Fruit fly (Drosophila melanogaster) whole organism, embryonic: ENCODE data around the gene FRG1.

Experiments
- Abd-B ChIP-seq: fragments of 200-800 bp; sonication (Bioruptor generic); optimal IDR thresholded peaks from 2 replicates; lab custom pipeline; 2018; ENCODE audit warnings: missing biosample characterization, mild to moderate bottlenecking, missing genetic modification characterization, moderate library complexity
- Atf6 ChIP-seq: fragments of 200-800 bp; sonication (Bioruptor generic); IDR thresholded peaks from 2 replicates; pipeline ENCODE4 v1.3.6; 2022; ENCODE audit warnings: missing biosample characterization, missing genetic modification characterization
- CG12071 ChIP-seq: fragments of 200-800 bp; sonication (Bioruptor generic); optimal IDR thresholded peaks from 3 replicates; lab custom pipeline; 2018; ENCODE audit warnings: missing biosample characterization, mild to moderate bottlenecking, missing genetic modification characterization
- CG12942 ChIP-seq: fragments of 200-800 bp; sonication (Bioruptor generic); optimal IDR thresholded peaks from 3 replicates; lab custom pipeline; 2016; ENCODE audit warnings: missing biosample characterization, missing genetic modification characterization
- CG14710 ChIP-seq: fragments of 200-800 bp; sonication (Bioruptor generic); optimal IDR thresholded peaks from 3 replicates; lab custom pipeline; 2019; ENCODE audit warnings: missing biosample characterization, mild to moderate bottlenecking, missing genetic modification characterization, moderate library complexity
- CG15269 ChIP-seq: fragments of 200-800 bp; sonication (Bioruptor generic); optimal IDR thresholded peaks from 2 replicates; lab custom pipeline; 2018; ENCODE audit warnings: missing biosample characterization, mild to moderate bottlenecking, missing genetic modification characterization, moderate library complexity
- CG17802 ChIP-seq: fragments of 200-800 bp; sonication (Bioruptor generic); optimal IDR thresholded peaks from 2 replicates; lab custom pipeline; 2018; ENCODE audit warnings: missing biosample characterization, mild to moderate bottlenecking, missing genetic modification characterization, moderate library complexity
- CG2120 ChIP-seq: fragments of 200-800 bp; sonication (Bioruptor generic); optimal IDR thresholded peaks from 3 replicates; lab custom pipeline; 2016; ENCODE audit warnings: missing biosample characterization, missing genetic modification characterization
- CG31224 ChIP-seq: fragments of 200-800 bp; sonication (Bioruptor generic); IDR thresholded peaks from 2 replicates; pipeline ENCODE4 v1.3.6; 2022; ENCODE audit warnings: missing biosample characterization, missing genetic modification characterization
- CG31441 ChIP-seq: fragments of 200-800 bp; sonication (Bioruptor generic); IDR thresholded peaks from 2 replicates; pipeline ENCODE4 v1.3.6; 2022; ENCODE audit warnings: missing biosample characterization, missing genetic modification characterization
- CG33557 ChIP-seq: fragments of 200-800 bp; sonication (Bioruptor generic); optimal IDR thresholded peaks from 2 replicates; lab custom pipeline; 2019; ENCODE audit warnings: missing biosample characterization, mild to moderate bottlenecking, missing genetic modification characterization, moderate library complexity
- CG3995 ChIP-seq: fragments of 200-800 bp; sonication (Bioruptor generic); optimal IDR thresholded peaks from 3 replicates; lab custom pipeline; 2016; ENCODE audit warnings: missing biosample characterization, missing genetic modification characterization
- CG4282 ChIP-seq: fragments of 200-800 bp; sonication (Bioruptor generic); optimal IDR thresholded peaks from 2 replicates; lab custom pipeline; 2016; ENCODE audit warnings: missing biosample characterization, missing genetic modification characterization
- CG6854 ChIP-seq: fragments of 200-800 bp; sonication (Bioruptor generic); optimal IDR thresholded peaks from 3 replicates; lab custom pipeline; 2017; ENCODE audit warnings: missing biosample characterization, mild to moderate bottlenecking, missing genetic modification characterization
- CG8478 ChIP-seq: fragments of >200 bp; optimal IDR thresholded peaks from 2 replicates; lab custom pipeline; 2018
- CG9215 ChIP-seq: fragments of 200-800 bp; sonication (Bioruptor generic); IDR thresholded peaks from 2 replicates; pipeline ENCODE4 v1.3.6; 2022; ENCODE audit warnings: missing biosample characterization, missing genetic modification characterization
- CG9797 ChIP-seq: fragments of 200-800 bp; sonication (Bioruptor generic); optimal IDR thresholded peaks from 3 replicates; lab custom pipeline; 2018; ENCODE audit warnings: missing biosample characterization, mild to moderate bottlenecking, missing genetic modification characterization
- D ChIP-seq, 2 experiments: fragments of 200-800 bp in 1 of 2; fragments of >200 bp in 1 of 2; sonication (Bioruptor generic) in 1 of 2; optimal IDR thresholded peaks; 2 replicates in 1 of 2; 3 replicates in 1 of 2; lab custom pipeline; 2017; ENCODE audit warnings: mild to moderate bottlenecking in 1 of 2, missing biosample characterization in 1 of 2, missing genetic modification characterization in 1 of 2, missing genetic modification reagents in 1 of 2
- Dbx ChIP-seq: fragments of 200-800 bp; sonication (Bioruptor generic); IDR thresholded peaks from 3 replicates; pipeline ENCODE4 v1.3.6; 2022; ENCODE audit warnings: missing biosample characterization, missing genetic modification characterization
- E2f1 ChIP-seq: fragments of 200-800 bp; sonication (Bioruptor generic); IDR thresholded peaks from 2 replicates; pipeline ENCODE4 v1.3.6; 2022; ENCODE audit warnings: missing biosample characterization, missing genetic modification characterization
- Gug ChIP-seq: fragments of 200-800 bp; sonication (Bioruptor generic); IDR thresholded peaks from 4 replicates; pipeline ENCODE4 v1.3.6; 2022; ENCODE audit warnings: missing biosample characterization, missing genetic modification characterization
- HmgD ChIP-seq: fragments of 200-800 bp; sonication (Bioruptor generic); optimal IDR thresholded peaks from 3 replicates; lab custom pipeline; 2016; ENCODE audit warnings: missing biosample characterization, missing genetic modification characterization
- Jarid2 ChIP-seq: fragments of 200-800 bp; sonication (Bioruptor generic); optimal IDR thresholded peaks from 3 replicates; lab custom pipeline; 2017; ENCODE audit warnings: mild to moderate bottlenecking, missing biosample characterization, missing genetic modification reagents, missing genetic modification characterization
- Lim3 ChIP-seq: fragments of 200-800 bp; sonication (Bioruptor generic); IDR thresholded peaks from 2 replicates; pipeline ENCODE4 v1.3.6; 2022; ENCODE audit warnings: missing biosample characterization, missing genetic modification characterization
- MESR4 ChIP-seq: fragments of 200-800 bp; sonication (Bioruptor generic); optimal IDR thresholded peaks from 2 replicates; lab custom pipeline; 2018; ENCODE audit warnings: missing biosample characterization, mild to moderate bottlenecking, missing genetic modification characterization, moderate library complexity
- Mad ChIP-seq: fragments of 200-800 bp; sonication (Bioruptor generic); optimal IDR thresholded peaks from 2 replicates; lab custom pipeline; 2016; ENCODE audit warnings: missing biosample characterization, missing genetic modification characterization
- NfI ChIP-seq: fragments of 200-800 bp; sonication (Bioruptor generic); optimal IDR thresholded peaks from 3 replicates; lab custom pipeline; 2018; ENCODE audit warnings: missing biosample characterization, mild to moderate bottlenecking, missing genetic modification characterization, moderate library complexity
- Ptx1 ChIP-seq: fragments of 200-800 bp; sonication (Bioruptor generic); IDR thresholded peaks from 2 replicates; pipeline ENCODE4 v1.3.6; 2022; ENCODE audit warnings: missing biosample characterization, missing genetic modification characterization
- Ssrp ChIP-seq: fragments of 200-800 bp; sonication (Bioruptor generic); optimal IDR thresholded peaks from 2 replicates; lab custom pipeline; 2018; ENCODE audit warnings: missing biosample characterization, mild to moderate bottlenecking, missing genetic modification characterization, moderate library complexity
- amos ChIP-seq: fragments of 200-800 bp; sonication (Bioruptor generic); IDR thresholded peaks from 2 replicates; pipeline ENCODE4 v1.3.6; 2022; ENCODE audit warnings: missing biosample characterization, missing genetic modification characterization; ENCODE audit not compliant: partially characterized antibody
- bcd ChIP-seq: fragments of 200-800 bp; sonication (Bioruptor generic); optimal IDR thresholded peaks from 2 replicates; lab custom pipeline; 2017; ENCODE audit warnings: missing biosample characterization, mild to moderate bottlenecking, missing genetic modification characterization
- bowl ChIP-seq: fragments of 200-800 bp; sonication (Bioruptor generic); IDR thresholded peaks from 2 replicates; pipeline ENCODE4 v1.3.6; 2022; ENCODE audit warnings: missing biosample characterization, missing genetic modification characterization
- br ChIP-seq: fragments of >200 bp; optimal IDR thresholded peaks from 2 replicates; lab custom pipeline; 2017
- chinmo ChIP-seq: fragments of 200-800 bp; sonication (Bioruptor generic); IDR thresholded peaks from 4 replicates; pipeline ENCODE4 v1.3.6; 2022; ENCODE audit warnings: missing biosample characterization, missing genetic modification characterization; ENCODE audit not compliant: partially characterized antibody
- chm ChIP-seq: fragments of 200-800 bp; sonication (Bioruptor generic); IDR thresholded peaks from 2 replicates; pipeline ENCODE4 v1.3.6; 2022; ENCODE audit warnings: missing biosample characterization, missing genetic modification characterization
- dan ChIP-seq: fragments of 200-800 bp; sonication (Bioruptor generic); IDR thresholded peaks from 2 replicates; pipeline ENCODE4 v1.3.6; 2022; ENCODE audit warnings: missing biosample characterization, missing genetic modification characterization
- dm ChIP-seq: fragments of 200-800 bp; sonication (Bioruptor generic); optimal IDR thresholded peaks from 3 replicates; lab custom pipeline; 2016; ENCODE audit warnings: missing biosample characterization, missing genetic modification characterization
- dysf ChIP-seq: fragments of 200-800 bp; sonication (Bioruptor generic); IDR thresholded peaks from 3 replicates; pipeline ENCODE4 v1.3.6; 2022; ENCODE audit warnings: missing biosample characterization, missing genetic modification characterization
- ems ChIP-seq: fragments of 200-800 bp; sonication (Bioruptor generic); optimal IDR thresholded peaks from 3 replicates; lab custom pipeline; 2016; ENCODE audit warnings: missing biosample characterization, missing genetic modification characterization
- fru ChIP-seq: fragments of >200 bp; optimal IDR thresholded peaks from 2 replicates; lab custom pipeline; 2017
- ftz-f1 ChIP-seq: fragments of 200-800 bp; sonication (Bioruptor generic); optimal IDR thresholded peaks from 2 replicates; lab custom pipeline; 2016; ENCODE audit warnings: missing biosample characterization, missing genetic modification characterization
- grau ChIP-seq: fragments of 200-800 bp; optimal IDR thresholded peaks from 3 replicates; lab custom pipeline; 2019; ENCODE audit warnings: missing biosample characterization, mild to moderate bottlenecking, missing genetic modification characterization, moderate library complexity
- h ChIP-seq: fragments of >200 bp; optimal IDR thresholded peaks from 2 replicates; lab custom pipeline; 2017
- hbn ChIP-seq: fragments of 200-800 bp; sonication (Bioruptor generic); IDR thresholded peaks from 2 replicates; pipeline ENCODE4 v1.3.6; 2022; ENCODE audit warnings: missing biosample characterization, missing genetic modification characterization; ENCODE audit not compliant: partially characterized antibody
- hth ChIP-seq: fragments of >200 bp; optimal IDR thresholded peaks from 2 replicates; lab custom pipeline; 2017; ENCODE audit warnings: inconsistent platforms
- jigr1 ChIP-seq: fragments of 200-800 bp; sonication (Bioruptor generic); IDR thresholded peaks from 3 replicates; pipeline ENCODE4 v1.3.6; 2022; ENCODE audit warnings: missing biosample characterization, missing genetic modification characterization
- kah ChIP-seq: fragments of 200-800 bp; sonication (Bioruptor generic); optimal IDR thresholded peaks from 2 replicates; lab custom pipeline; 2018; ENCODE audit warnings: missing biosample characterization, mild to moderate bottlenecking, missing genetic modification characterization
- ken ChIP-seq: fragments of 200-800 bp; sonication (Bioruptor generic); IDR thresholded peaks from 3 replicates; pipeline ENCODE4 v1.3.6; 2022; ENCODE audit warnings: missing biosample characterization, missing genetic modification characterization
- nau ChIP-seq: fragments of 200-800 bp; sonication (Bioruptor generic); optimal IDR thresholded peaks from 3 replicates; lab custom pipeline; 2017; ENCODE audit warnings: missing biosample characterization, mild to moderate bottlenecking, missing genetic modification characterization, missing genetic modification reagents
- p53 ChIP-seq: fragments of 200-800 bp; sonication (Bioruptor generic); optimal IDR thresholded peaks from 2 replicates; lab custom pipeline; 2016; ENCODE audit warnings: missing biosample characterization, missing genetic modification characterization
- pho ChIP-seq: fragments of 200-800 bp; sonication (Bioruptor generic); optimal IDR thresholded peaks from 2 replicates; lab custom pipeline; 2016; ENCODE audit warnings: missing biosample characterization, missing genetic modification characterization
- pum ChIP-seq: fragments of 200-800 bp; sonication (Bioruptor generic); optimal IDR thresholded peaks from 2 replicates; lab custom pipeline; 2016; ENCODE audit warnings: missing biosample characterization, missing genetic modification characterization
- seq ChIP-seq: fragments of 200-800 bp; sonication (Bioruptor generic); IDR thresholded peaks from 2 replicates; pipeline ENCODE4 v1.3.6; 2022; ENCODE audit warnings: missing biosample characterization, missing genetic modification characterization
- wdn ChIP-seq: fragments of 200-800 bp; sonication (Bioruptor generic); IDR thresholded peaks from 2 replicates; pipeline ENCODE4 v1.3.6; 2022; ENCODE audit warnings: missing biosample characterization, missing genetic modification characterization

FRG1 gene

DNA sequence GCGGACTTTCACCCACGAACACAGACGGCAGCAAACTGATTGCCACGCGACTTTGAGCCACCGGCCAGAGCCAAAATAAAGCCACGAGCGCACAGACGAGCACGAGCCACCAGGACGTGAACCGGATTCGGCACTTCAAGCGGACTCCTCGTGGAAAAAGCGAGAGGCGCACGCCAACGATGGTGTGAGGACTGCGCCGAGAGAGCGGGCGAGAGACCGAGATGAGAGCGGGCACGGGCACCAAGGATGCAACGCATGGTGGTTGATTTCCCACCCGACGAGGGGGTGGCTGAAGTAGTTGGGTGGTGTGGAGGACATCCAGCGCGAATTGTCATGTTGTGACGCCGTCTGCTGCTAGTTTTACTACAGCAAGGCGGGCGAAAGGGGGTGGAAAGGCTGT is 1.7 kb downstream of the FRG1 start, which contains the start of gene gogo:
gogo (minus strand) TSS at position 39 of the 400 bp plus-strand sequence.
- TF ChIP-seq Abd-B (GFP tag; lab: Kevin White, UChicago), result no peak
- TF ChIP-seq Jarid2, result peak; percentile 60
- TF ChIP-seq ken (GFP tag; lab: Robert Waterston, UW), result no peak
- no peak for TF ChIP-seq E2f1 (GFP tag; lab: Robert Waterston, UW)
- TF ChIP-seq CG6854, result no peak
- no peak for TF ChIP-seq wdn (GFP tag; lab: Robert Waterston, UW)
- TF ChIP-seq pum (GFP tag; lab: Kevin White, UChicago), result no peak
- TF ChIP-seq Ssrp (tag; lab: Kevin White, UChicago), result no peak
- TF ChIP-seq amos (GFP tag; lab: Robert Waterston, UW), result no peak
- TF ChIP-seq MESR4 (GFP tag; lab: Kevin White, UChicago), result no peak
- no peak for TF ChIP-seq CG14710 (tag; lab: Kevin White, UChicago)
- no peak for TF ChIP-seq ems (GFP tag; lab: Kevin White, UChicago)
- TF ChIP-seq br (lab: Kevin White, UChicago), result no peak
- no peak for TF ChIP-seq CG2120 (GFP tag; lab: Kevin White, UChicago)
- no peak for TF ChIP-seq h (lab: Kevin White, UChicago)
- TF ChIP-seq CG17802 (tag; lab: Kevin White, UChicago), result no peak
- no peak for TF ChIP-seq bcd
- no peak for TF ChIP-seq Mad (GFP tag; lab: Kevin White, UChicago)
- no peak for TF ChIP-seq CG33557 (GFP tag; lab: Kevin White, UChicago)
- no peak for TF ChIP-seq CG9215 (GFP tag; lab: Robert Waterston, UW)
- no peak for TF ChIP-seq dm
- no peak for TF ChIP-seq hth (lab: Kevin White, UChicago)
- no peak for TF ChIP-seq pho (GFP tag; lab: Kevin White, UChicago)
- no peak for TF ChIP-seq Gug (GFP tag; lab: Robert Waterston, UW)
- no peak for TF ChIP-seq bowl (GFP tag; lab: Robert Waterston, UW)
- TF ChIP-seq Dbx (GFP tag; lab: Robert Waterston, UW), result no peak
- TF ChIP-seq grau (tag; lab: Kevin White, UChicago), result no peak
- TF ChIP-seq dysf (GFP tag; lab: Robert Waterston, UW), result no peak
- TF ChIP-seq jigr1, result no peak
- TF ChIP-seq p53 (GFP tag; lab: Kevin White, UChicago), result no peak
- no peak for TF ChIP-seq nau (GFP tag; lab: Kevin White, UChicago)
- TF ChIP-seq CG31224 (GFP tag; lab: Robert Waterston, UW), result no peak
- no peak for TF ChIP-seq CG12942
- TF ChIP-seq CG31441 (GFP tag; lab: Robert Waterston, UW), result no peak
- TF ChIP-seq Atf6 (GFP tag; lab: Robert Waterston, UW), result no peak
- TF ChIP-seq Lim3 (GFP tag; lab: Robert Waterston, UW), result no peak
- no peak for TF ChIP-seq NfI (GFP tag; lab: Kevin White, UChicago)
- TF ChIP-seq CG9797 (GFP tag; lab: Kevin White, UChicago), result no peak
- no peak for TF ChIP-seq dan
- TF ChIP-seq chm (GFP tag; lab: Robert Waterston, UW), result 0 out of 2 replicates have a peak, but pooled peaks have one; percentile 22
- no peak for TF ChIP-seq CG12071 (GFP tag; lab: Kevin White, UChicago)
- TF ChIP-seq kah, result no peak
- TF ChIP-seq seq (GFP tag; lab: Robert Waterston, UW), result peak; percentile 70; the same call in 1 of the 2 replicates
- no peak for TF ChIP-seq CG4282 (GFP tag; lab: Kevin White, UChicago)
- TF ChIP-seq HmgD, result peak; percentile 24
- TF ChIP-seq CG3995 (GFP tag; lab: Kevin White, UChicago), result no peak
- TF ChIP-seq hbn, result no peak
- TF ChIP-seq fru (lab: Kevin White, UChicago), result no peak
- TF ChIP-seq chinmo (GFP tag; lab: Robert Waterston, UW), result 0 out of 4 replicates have a peak, but pooled peaks have one; percentile 74
- no peak for TF ChIP-seq CG15269 (tag; lab: Kevin White, UChicago)
- TF ChIP-seq Ptx1 (GFP tag; lab: Robert Waterston, UW), result no peak
- no peak for TF ChIP-seq CG8478 (lab: Kevin White, UChicago)
- no peak for TF ChIP-seq ftz-f1
- no peak for TF ChIP-seq D (optimal IDR thresholded peaks at IDR 0.05; lab: Kevin White, UChicago)
- TF ChIP-seq D (GFP tag; optimal IDR thresholded peaks at IDR 0.05; lab: Kevin White, UChicago), result no peak
